Worm (Caenorhabditis elegans): ENCODE results near the gene K11C4.1.
A peak's percentile ranks its signal among the peaks of the same experiment; 100 is the strongest.

ce11 chrV:6888828-6889227 is 8.0 kb upstream of the K11C4.1 start:
- TF ChIP-seq ama-1 (optimal IDR thresholded peaks at IDR 0.05) (peak; percentile 87), scrt-1 (GFP tag; IDR thresholded peaks at IDR 0.05) (peak; percentile 78), hnd-1 (tag; optimal IDR thresholded peaks at IDR 0.05) (peak; percentile 68), B0310.2 (tag; optimal IDR thresholded peaks at IDR 0.05) (peak; percentile 83), flt-1 (GFP tag; IDR thresholded peaks at IDR 0.05) (peak; percentile 79), pes-1 (GFP tag; IDR thresholded peaks at IDR 0.05) (peak; percentile 85), aly-1 (tag; optimal IDR thresholded peaks at IDR 0.05) (peak; percentile 88)
